Worm (Caenorhabditis elegans): ENCODE measurements around the gene ilys-2.

The ilys-2 gene

ce11 chrIV:2464156-2464555 is 3.3 kb upstream of the ilys-2 start, which contains the start of gene ilys-3:
TSS of gene ilys-3 (plus strand) at chrIV:2464456.
- TF ChIP-seq tbp1 (GFP tag; optimal IDR thresholded peaks at IDR 0.05), result no peak
- no peak for TF ChIP-seq Y56A3A.18 (GFP tag; IDR thresholded peaks at IDR 0.05)
- no peak for TF ChIP-seq ztf-18 (tag; optimal IDR thresholded peaks at IDR 0.05)
- TF ChIP-seq sptf-2 (GFP tag; optimal IDR thresholded peaks at IDR 0.05), result no peak
- TF ChIP-seq B0261.1 (tag; optimal IDR thresholded peaks at IDR 0.05), result no peak
- no peak for TF ChIP-seq hlh-26 (GFP tag; conservative IDR thresholded peaks at IDR 0.05)
- TF ChIP-seq die-1 (tag; optimal IDR thresholded peaks at IDR 0.05), result no peak
- no peak for TF ChIP-seq mel-28 (tag; optimal IDR thresholded peaks at IDR 0.05; ENCODE audit: borderline replicate concordance)

ce11 chrIV:2466249-2466648 is 1.2 kb upstream of the ilys-2 start:
- TF ChIP-seq B0019.2 (GFP tag; conservative IDR thresholded peaks at IDR 0.05), result no peak
- TF ChIP-seq nhr-80 (tag; optimal IDR thresholded peaks at IDR 0.05), result peak; percentile 64

- TF ChIP-seq lin-35 (GFP tag; optimal IDR thresholded peaks at IDR 0.05), result no peak
- no peak for TF ChIP-seq nfya-1 (tag; optimal IDR thresholded peaks at IDR 0.05; ENCODE audit: borderline replicate concordance, insufficient read depth)
- no peak for TF ChIP-seq ztf-18 (tag; optimal IDR thresholded peaks at IDR 0.05)
- no peak for TF ChIP-seq xnd-1 (tag; optimal IDR thresholded peaks at IDR 0.05)
- TF ChIP-seq snpc-3.4 (tag; optimal IDR thresholded peaks at IDR 0.05), result no peak
- no peak for TF ChIP-seq T26A5.8 (tag; optimal IDR thresholded peaks at IDR 0.05)
- TF ChIP-seq hlh-26 (GFP tag; conservative IDR thresholded peaks at IDR 0.05), result no peak
- no peak for TF ChIP-seq mcd-1 (GFP tag; IDR thresholded peaks at IDR 0.05)
- no peak for TF ChIP-seq egl-18 (GFP tag; IDR thresholded peaks at IDR 0.05)
- TF ChIP-seq lin-26 (GFP tag; IDR thresholded peaks at IDR 0.05), result no peak
- no peak for TF ChIP-seq lin-54 (GFP tag; optimal IDR thresholded peaks at IDR 0.05)
- no peak for TF ChIP-seq F52B5.7 (tag; optimal IDR thresholded peaks at IDR 0.05)
- TF ChIP-seq egl-44 (GFP tag; IDR thresholded peaks at IDR 0.05), result no peak
- TF ChIP-seq nhr-120 (GFP tag; IDR thresholded peaks at IDR 0.05), result no peak
- no peak for TF ChIP-seq ets-4 (GFP tag; optimal IDR thresholded peaks at IDR 0.05)
Measured at ce11 chrIV:2470114-2470513, 2.6 kb downstream of the ilys-2 start, which contains the start of gene ilys-1. TSS of gene ilys-1 (plus strand) at chrIV:2470414.

ce11 chrIV:2476386-2476785 is 8.9 kb downstream of the ilys-2 start, which contains the start of gene grd-16:
TSS of gene grd-16 (plus strand) at chrIV:2476686.
- no peak for TF ChIP-seq cebp-1 (GFP tag; IDR thresholded peaks at IDR 0.05)
- no peak for TF ChIP-seq cebp-1 (tag; optimal IDR thresholded peaks at IDR 0.05)
- no peak for TF ChIP-seq F33H1.4 (GFP tag; IDR thresholded peaks at IDR 0.05)
- no peak for TF ChIP-seq egl-44 (GFP tag; IDR thresholded peaks at IDR 0.05)

ce11 chrIV:2481955-2482354 is 14.5 kb downstream of the ilys-2 start, which contains the start of gene Y69A2AL.2:
TSS of gene Y69A2AL.2 (plus strand) at chrIV:2482255.
- no peak for TF ChIP-seq ceh-27 (GFP tag; optimal IDR thresholded peaks at IDR 0.05)
- TF ChIP-seq ceh-100 (GFP tag; IDR thresholded peaks at IDR 0.05), result no peak
- no peak for TF ChIP-seq K11D2.4 (GFP tag; IDR thresholded peaks at IDR 0.05)

- TF ChIP-seq lin-35 (GFP tag; optimal IDR thresholded peaks at IDR 0.05) (no peak), bed-2 (GFP tag; IDR thresholded peaks at IDR 0.05) (no peak), F52B5.7 (tag; optimal IDR thresholded peaks at IDR 0.05) (no peak), pha-4 (tag; optimal IDR thresholded peaks at IDR 0.05) (no peak), efl-1 (GFP tag; optimal IDR thresholded peaks at IDR 0.05) (no peak), Y53F4B.3 (GFP tag; IDR thresholded peaks at IDR 0.05) (no peak), die-1 (tag; optimal IDR thresholded peaks at IDR 0.05) (no peak), snpc-1.3 (tag; optimal IDR thresholded peaks at IDR 0.05; ENCODE audit: insufficient read depth) (no peak), ceh-100 (GFP tag; IDR thresholded peaks at IDR 0.05) (no peak), bed-1 (GFP tag; IDR thresholded peaks at IDR 0.05) (no peak), attf-5 (GFP tag; optimal IDR thresholded peaks at IDR 0.05) (no peak), ztf-18 (tag; optimal IDR thresholded peaks at IDR 0.05) (no peak), nfya-1 (tag; optimal IDR thresholded peaks at IDR 0.05; ENCODE audit: borderline replicate concordance, insufficient read depth) (no peak), chd-7 (tag; optimal IDR thresholded peaks at IDR 0.05) (no peak)
Measured at ce11 chrIV:2488520-2488919, 21.0 kb downstream of the ilys-2 start, which contains the start of gene Y69A2AR.19. TSS of gene Y69A2AR.19 (plus strand) at chrIV:2488820.
